Fruit fly (Drosophila melanogaster) whole organism, pupa: ENCODE results near the gene hwt.

Experiments used
- CG10348 ChIP-seq: fragments of 200-800 bp; sonication (Bioruptor generic); IDR thresholded peaks from 2 replicates; pipeline ENCODE4 v1.3.6; 2022; ENCODE audit warnings: missing biosample characterization, missing genetic modification characterization
- CG12605 ChIP-seq: fragments of 200-800 bp; sonication (Bioruptor generic); IDR thresholded peaks from 2 replicates; pipeline ENCODE4 v1.3.6; 2022; ENCODE audit warnings: missing biosample characterization, missing genetic modification characterization
- CG13204 ChIP-seq: fragments of 200-800 bp; sonication (Bioruptor generic); optimal IDR thresholded peaks from 2 replicates; lab custom pipeline; 2018; ENCODE audit warnings: missing biosample characterization, mild to moderate bottlenecking, missing genetic modification characterization, moderate library complexity
- CG14655 ChIP-seq: fragments of 200-800 bp; sonication (Bioruptor generic); optimal IDR thresholded peaks from 3 replicates; lab custom pipeline; 2017; ENCODE audit warnings: mild to moderate bottlenecking, missing biosample characterization, missing genetic modification reagents, missing genetic modification characterization
- CG15710 ChIP-seq: fragments of 200-800 bp; sonication (Bioruptor generic); optimal IDR thresholded peaks from 2 replicates; lab custom pipeline; 2018; ENCODE audit warnings: missing biosample characterization, mild to moderate bottlenecking, missing genetic modification characterization, moderate library complexity
- CG17806 ChIP-seq: fragments of 200-800 bp; sonication (Bioruptor generic); optimal IDR thresholded peaks from 2 replicates; lab custom pipeline; 2018; ENCODE audit warnings: missing biosample characterization, mild to moderate bottlenecking, missing genetic modification characterization, moderate library complexity
- CG32121 ChIP-seq: fragments of 200-800 bp; sonication (Bioruptor generic); IDR thresholded peaks from 2 replicates; pipeline ENCODE4 v1.3.6; 2022; ENCODE audit warnings: missing biosample characterization, missing genetic modification characterization
- CG34367 ChIP-seq: fragments of 200-800 bp; sonication (Bioruptor generic); optimal IDR thresholded peaks from 2 replicates; lab custom pipeline; 2018; ENCODE audit warnings: missing biosample characterization, mild to moderate bottlenecking, missing genetic modification characterization
- CG4496 ChIP-seq: fragments of 200-800 bp; sonication (Bioruptor generic); IDR thresholded peaks from 3 replicates; pipeline ENCODE4 v1.3.6; 2022; ENCODE audit warnings: missing biosample characterization, missing genetic modification characterization
- CG8159 ChIP-seq: fragments of 200-800 bp; sonication (Bioruptor generic); optimal IDR thresholded peaks from 3 replicates; lab custom pipeline; 2018; ENCODE audit warnings: missing biosample characterization, mild to moderate bottlenecking, missing genetic modification characterization, moderate library complexity
- CG8301 ChIP-seq: fragments of 200-800 bp; sonication (Bioruptor generic); optimal IDR thresholded peaks from 2 replicates; lab custom pipeline; 2018; ENCODE audit warnings: missing biosample characterization, mild to moderate bottlenecking, missing genetic modification characterization
- CG9948 ChIP-seq: fragments of 200-800 bp; sonication (Bioruptor generic); optimal IDR thresholded peaks from 2 replicates; lab custom pipeline; 2018; ENCODE audit warnings: missing biosample characterization, mild to moderate bottlenecking, missing genetic modification characterization, moderate library complexity
- D1 ChIP-seq: fragments of 200-800 bp; sonication (Bioruptor generic); optimal IDR thresholded peaks from 2 replicates; lab custom pipeline; 2018; ENCODE audit warnings: missing biosample characterization, mild to moderate bottlenecking, missing genetic modification characterization, moderate library complexity
- EcR ChIP-seq: fragments of 200-800 bp; sonication (Bioruptor generic); optimal IDR thresholded peaks from 3 replicates; lab custom pipeline; 2019; ENCODE audit warnings: missing biosample characterization, missing genetic modification characterization, mild to moderate bottlenecking, moderate library complexity, missing genetic modification reagents
- Ets98B ChIP-seq: fragments of 200-800 bp; sonication (Bioruptor generic); IDR thresholded peaks from 2 replicates; pipeline ENCODE4 v1.3.6; 2022; ENCODE audit warnings: missing biosample characterization, missing genetic modification characterization
- Pif1A ChIP-seq: fragments of 200-800 bp; sonication (Bioruptor generic); optimal IDR thresholded peaks from 3 replicates; lab custom pipeline; 2016; ENCODE audit warnings: missing biosample characterization, missing genetic modification characterization
- Pif1B ChIP-seq: fragments of 200-800 bp; sonication (Bioruptor generic); optimal IDR thresholded peaks from 3 replicates; lab custom pipeline; 2016; ENCODE audit warnings: missing biosample characterization, missing genetic modification characterization
- Snoo ChIP-seq: fragments of 200-800 bp; sonication (Bioruptor generic); optimal IDR thresholded peaks from 3 replicates; lab custom pipeline; 2017; ENCODE audit warnings: missing biosample characterization, mild to moderate bottlenecking, missing genetic modification characterization, inconsistent platforms
- fd96Ca ChIP-seq: fragments of 200-800 bp; sonication (Bioruptor generic); IDR thresholded peaks from 3 replicates; pipeline ENCODE4 v1.3.6; 2022; ENCODE audit warnings: missing biosample characterization, missing genetic modification characterization
- gl ChIP-seq: fragments of 200-800 bp; sonication (Bioruptor generic); optimal IDR thresholded peaks from 2 replicates; lab custom pipeline; 2018; ENCODE audit warnings: missing biosample characterization, mild to moderate bottlenecking, missing genetic modification characterization
- rn ChIP-seq: fragments of 200-800 bp; sonication (Bioruptor generic); IDR thresholded peaks from 2 replicates; pipeline ENCODE4 v1.3.6; 2022; ENCODE audit warnings: missing biosample characterization, missing genetic modification characterization

Gene hwt

DNA sequence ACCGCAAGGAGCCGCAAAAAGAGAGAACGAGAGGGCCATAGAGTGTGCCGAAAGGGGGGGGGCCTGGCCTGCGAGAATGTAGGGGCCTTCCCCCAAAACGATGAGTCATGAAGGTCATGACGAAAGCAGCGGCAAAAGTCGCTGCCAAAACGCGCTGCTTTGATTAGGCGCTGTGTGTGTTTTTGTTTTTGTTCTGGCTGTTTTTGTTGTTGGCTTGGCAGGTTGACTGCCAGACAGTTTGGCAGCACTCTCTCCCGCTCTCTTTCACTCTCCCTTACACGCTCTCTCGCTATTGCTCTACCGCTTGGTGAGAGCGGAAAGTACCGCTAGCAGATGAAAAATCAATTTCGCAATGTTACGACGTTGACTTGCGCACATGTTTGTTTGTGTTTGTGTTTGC lies 22.1 kb downstream of the hwt start:
- TF ChIP-seq Snoo (tag; lab: Kevin White, UChicago) (no peak), EcR (no peak), CG8301 (tag; lab: Kevin White, UChicago) (no peak), D1 (tag; lab: Kevin White, UChicago) (no peak), Ets98B (GFP tag; lab: Robert Waterston, UW) (no peak), CG10348 (GFP tag; lab: Robert Waterston, UW) (no peak), CG32121 (no peak), CG15710 (tag; lab: Kevin White, UChicago) (no peak)

DNA sequence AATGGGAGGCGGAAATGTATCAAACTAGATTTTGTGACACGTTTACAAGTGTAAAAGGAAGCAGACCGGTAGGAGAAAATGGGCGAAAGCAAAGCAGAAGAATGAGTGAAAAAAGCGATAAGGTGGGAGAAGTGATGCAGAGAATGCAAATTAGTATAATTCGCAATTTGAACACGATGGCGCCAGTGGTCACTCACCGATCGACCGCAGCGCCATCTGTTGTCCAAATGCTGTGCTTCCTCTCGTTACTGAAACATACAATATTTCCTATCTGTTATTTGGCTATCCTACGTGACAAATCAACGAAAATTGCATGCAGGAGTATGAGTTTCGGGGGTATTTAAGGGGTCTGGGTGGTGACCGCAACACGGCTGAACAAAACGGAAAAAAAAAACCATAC lies 27.5 kb downstream of the hwt start:
- TF ChIP-seq CG13204 (no peak), CG34367 (tag; lab: Kevin White, UChicago) (no peak), D1 (tag; lab: Kevin White, UChicago) (no peak), gl (tag; lab: Kevin White, UChicago) (no peak), Snoo (tag; lab: Kevin White, UChicago) (no peak), CG14655 (no peak), EcR (no peak), CG9948 (tag; lab: Kevin White, UChicago) (no peak), CG4496 (GFP tag; lab: Robert Waterston, UW) (no peak), Ets98B (GFP tag; lab: Robert Waterston, UW) (no peak)
- TF ChIP-seq, all 21 proteins: peak for 0

dm6 chrX:12539215-12539614 lies 29.0 kb downstream of the hwt start:
- TF ChIP-seq CG13204 = no peak
- TF ChIP-seq CG14655 = no peak
- no peak for TF ChIP-seq fd96Ca (GFP tag; lab: Robert Waterston, UW)
- TF ChIP-seq Pif1A = no peak
- no peak for TF ChIP-seq rn (GFP tag; lab: Robert Waterston, UW)
- TF ChIP-seq CG32121 = no peak
- no peak for TF ChIP-seq Snoo (tag; lab: Kevin White, UChicago)
- TF ChIP-seq Ets98B (GFP tag; lab: Robert Waterston, UW) = no peak
- no peak for TF ChIP-seq Pif1B (GFP tag; lab: Kevin White, UChicago)
- no peak for TF ChIP-seq CG10348 (GFP tag; lab: Robert Waterston, UW)
- TF ChIP-seq CG8159 = no peak
- no peak for TF ChIP-seq EcR

- no peak for TF ChIP-seq CG4496 (GFP tag; lab: Robert Waterston, UW)
- no peak for TF ChIP-seq rn (GFP tag; lab: Robert Waterston, UW)
- peak; percentile 19 for TF ChIP-seq CG17806 (tag; lab: Kevin White, UChicago)
- TF ChIP-seq CG8159 = peak; percentile 39
- peak; percentile 18 for TF ChIP-seq CG15710 (tag; lab: Kevin White, UChicago)
- no peak for TF ChIP-seq Pif1B (GFP tag; lab: Kevin White, UChicago)
- TF ChIP-seq CG8301 (tag; lab: Kevin White, UChicago) = no peak
- peak; percentile 22 for TF ChIP-seq Snoo (tag; lab: Kevin White, UChicago)
- TF ChIP-seq fd96Ca (GFP tag; lab: Robert Waterston, UW) = no peak
These were observed 34.7 kb downstream of the hwt start for dm6 chrX:12533560-12533959.

dm6 chrX:12510750-12511649 lies 57.3 kb downstream of the hwt start:
- TF ChIP-seq CG14655 (peak; percentile 91), gl (tag; lab: Kevin White, UChicago) (peak; percentile 80), CG12605 (peak; percentile 90), fd96Ca (GFP tag; lab: Robert Waterston, UW) (peak; percentile 81), CG32121 (peak; percentile 79), Pif1B (GFP tag; lab: Kevin White, UChicago) (peak; percentile 74), CG13204 (peak; percentile 62), CG10348 (GFP tag; lab: Robert Waterston, UW) (peak; percentile 31; the same call in 1 of the 2 replicates), CG8301 (tag; lab: Kevin White, UChicago) (peak; percentile 90), CG17806 (tag; lab: Kevin White, UChicago) (peak; percentile 87), Snoo (tag; lab: Kevin White, UChicago) (peak; percentile 91), CG4496 (GFP tag; lab: Robert Waterston, UW) (peak; percentile 90), rn (GFP tag; lab: Robert Waterston, UW) (peak; percentile 82), Ets98B (GFP tag; lab: Robert Waterston, UW) (peak; percentile 82), CG8159 (peak; percentile 87), Pif1A (peak; percentile 87), CG15710 (tag; lab: Kevin White, UChicago) (peak; percentile 87), D1 (tag; lab: Kevin White, UChicago) (no peak), CG34367 (tag; lab: Kevin White, UChicago) (peak; percentile 84), EcR (peak; percentile 26), CG9948 (tag; lab: Kevin White, UChicago) (peak; percentile 86)

DNA sequence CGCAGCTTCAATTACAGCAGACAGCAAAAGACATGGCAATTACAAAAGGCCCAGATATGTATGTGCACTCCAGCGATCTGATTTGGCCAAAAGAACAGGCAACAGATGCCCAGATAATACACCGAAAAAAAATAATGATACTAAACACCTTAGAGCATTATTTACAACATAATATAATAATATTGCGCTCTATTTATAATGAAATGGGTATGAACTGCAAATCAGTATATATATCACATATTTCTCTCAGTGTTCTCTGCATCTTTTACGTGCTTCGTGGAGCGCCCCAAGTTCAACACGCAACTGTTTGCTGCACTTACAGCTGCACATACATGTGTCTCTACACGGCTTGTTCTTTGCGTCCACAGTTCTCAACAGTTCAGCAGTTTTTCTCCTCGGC lies 60.7 kb downstream of the hwt start:
- TF ChIP-seq Pif1A = peak; percentile 66
- peak; percentile 28 for TF ChIP-seq Snoo (tag; lab: Kevin White, UChicago)
- TF ChIP-seq Ets98B (GFP tag; lab: Robert Waterston, UW) = peak; percentile 25; the same call in 1 of the 2 replicates
- peak; percentile 36; the same call in 1 of the 2 replicates for TF ChIP-seq CG32121
- TF ChIP-seq CG10348 (GFP tag; lab: Robert Waterston, UW) = no peak
- TF ChIP-seq EcR = no peak
- TF ChIP-seq Pif1B (GFP tag; lab: Kevin White, UChicago) = peak; percentile 26
- peak; percentile 65 for TF ChIP-seq CG17806 (tag; lab: Kevin White, UChicago)
- TF ChIP-seq CG14655 = peak; percentile 74
- no peak for TF ChIP-seq rn (GFP tag; lab: Robert Waterston, UW)
- 0 out of 3 replicates have a peak, but pooled peaks have one; percentile 31 for TF ChIP-seq fd96Ca (GFP tag; lab: Robert Waterston, UW)
- TF ChIP-seq CG4496 (GFP tag; lab: Robert Waterston, UW) = peak; percentile 69
- peak; percentile 37 for TF ChIP-seq CG34367 (tag; lab: Kevin White, UChicago)
- TF ChIP-seq CG8159 = peak; percentile 69
- peak; percentile 61 for TF ChIP-seq CG15710 (tag; lab: Kevin White, UChicago)
- peak; percentile 68 for TF ChIP-seq CG9948 (tag; lab: Kevin White, UChicago)
- no peak for TF ChIP-seq CG13204
- TF ChIP-seq CG12605 = peak; percentile 44; the same call in 1 of the 2 replicates
- peak; percentile 65 for TF ChIP-seq CG8301 (tag; lab: Kevin White, UChicago)
